Worm (Caenorhabditis elegans) whole organism, L2 larva: ENCODE data around the gene srab-17.

Experiments used
- R02D3.7 ChIP-seq: fragments of 150-350 bp; optimal IDR thresholded peaks from 2 replicates; lab custom pipeline; 2014; ENCODE audit warnings: missing biosample characterization, missing genetic modification characterization
- Y55F3AM.14 ChIP-seq: fragments of 200-800 bp; sonication (Bioruptor generic); optimal IDR thresholded peaks from 2 replicates; lab custom pipeline; 2018; ENCODE audit warnings: mild to moderate bottlenecking, missing genetic modification characterization, missing compliant biosample characterization
- ZK546.5 ChIP-seq: sonication (generic microtip); optimal IDR thresholded peaks from 2 replicates; lab custom pipeline; 2017; ENCODE audit warnings: missing biosample characterization, missing genetic modification characterization
- ama-1 ChIP-seq: fragments of 150-350 bp; optimal IDR thresholded peaks from 2 replicates; lab custom pipeline; 2018; ENCODE audit warnings: inconsistent platforms
- blmp-1 ChIP-seq: sonication (generic microtip); optimal IDR thresholded peaks from 2 replicates; lab custom pipeline; 2017; ENCODE audit warnings: missing genetic modification characterization, mild to moderate bottlenecking, missing compliant biosample characterization, antibody characterized with exemption, moderate library complexity; ENCODE audit not compliant: insufficient read depth
- ceh-82 ChIP-seq: fragments of 150-350 bp; optimal IDR thresholded peaks from 2 replicates; lab custom pipeline; 2014; ENCODE audit warnings: missing biosample characterization, missing genetic modification characterization
- elt-3 ChIP-seq: sonication (generic microtip); optimal IDR thresholded peaks from 2 replicates; lab custom pipeline; 2017; ENCODE audit warnings: missing biosample characterization, missing genetic modification characterization
- fos-1 ChIP-seq: fragments of 150-350 bp; optimal IDR thresholded peaks from 2 replicates; lab custom pipeline; 2014; ENCODE audit warnings: missing biosample characterization, missing genetic modification characterization
- lin-11 ChIP-seq: fragments of 150-350 bp; sonication (generic microtip); optimal IDR thresholded peaks from 2 replicates; lab custom pipeline; 2014; ENCODE audit warnings: missing biosample characterization, missing genetic modification characterization, inconsistent platforms, mixed read lengths
- lin-13 ChIP-seq: fragments of 150-350 bp; optimal IDR thresholded peaks from 2 replicates; lab custom pipeline; 2014; ENCODE audit warnings: missing biosample characterization, missing genetic modification reagents, missing genetic modification characterization
- lin-39 ChIP-seq: fragments of 150-350 bp; optimal IDR thresholded peaks from 2 replicates; lab custom pipeline; 2014; ENCODE audit warnings: missing biosample characterization, missing genetic modification reagents, missing genetic modification characterization
- lsy-2 ChIP-seq, 2 experiments: fragments of 150-350 bp in 1 of 2; sonication (generic microtip) in 1 of 2; optimal IDR thresholded peaks; 2 replicates each; lab custom pipeline; 2014 to 2017; ENCODE audit warnings: missing biosample characterization in 2 of 2, missing genetic modification characterization in 2 of 2
- mbf-1 ChIP-seq: sonication (generic microtip); optimal IDR thresholded peaks from 2 replicates; lab custom pipeline; 2017; ENCODE audit warnings: missing biosample characterization, missing genetic modification characterization
- mdl-1 ChIP-seq, 2 experiments: fragments of 150-350 bp in 1 of 2; sonication (generic microtip) in 1 of 2; optimal IDR thresholded peaks; 2 replicates each; lab custom pipeline; 2017; ENCODE audit warnings: missing biosample characterization in 2 of 2, missing genetic modification characterization in 2 of 2
- nhr-10 ChIP-seq: sonication (generic microtip); optimal IDR thresholded peaks from 2 replicates; lab custom pipeline; 2017; ENCODE audit warnings: missing biosample characterization, missing genetic modification characterization
- nhr-11 ChIP-seq: fragments of 150-350 bp; optimal IDR thresholded peaks from 2 replicates; lab custom pipeline; 2014; ENCODE audit warnings: missing biosample characterization, missing genetic modification characterization
- nhr-21 ChIP-seq: fragments of 150-350 bp; optimal IDR thresholded peaks from 2 replicates; lab custom pipeline; 2014; ENCODE audit warnings: missing biosample characterization, missing genetic modification characterization
- nhr-237 ChIP-seq: fragments of 150-350 bp; optimal IDR thresholded peaks from 2 replicates; lab custom pipeline; 2014; ENCODE audit warnings: missing biosample characterization, missing genetic modification characterization
- nhr-6 ChIP-seq: fragments of 150-350 bp; optimal IDR thresholded peaks from 2 replicates; lab custom pipeline; 2014; ENCODE audit warnings: missing biosample characterization, missing genetic modification characterization
- nhr-77 ChIP-seq: fragments of 150-350 bp; optimal IDR thresholded peaks from 2 replicates; lab custom pipeline; 2014; ENCODE audit warnings: missing biosample characterization, missing genetic modification characterization
- peb-1 ChIP-seq: fragments of 150-350 bp; optimal IDR thresholded peaks from 2 replicates; lab custom pipeline; 2014; ENCODE audit warnings: missing biosample characterization, missing genetic modification characterization
- sem-4 ChIP-seq: fragments of 150-350 bp; optimal IDR thresholded peaks from 2 replicates; lab custom pipeline; 2014; ENCODE audit warnings: missing biosample characterization, missing genetic modification reagents, missing genetic modification characterization
- skn-1 ChIP-seq: sonication (generic microtip); optimal IDR thresholded peaks from 2 replicates; lab custom pipeline; 2017; ENCODE audit warnings: missing biosample characterization, missing genetic modification characterization
- sma-3 ChIP-seq: sonication (generic microtip); optimal IDR thresholded peaks from 2 replicates; lab custom pipeline; 2016; ENCODE audit warnings: missing genetic modification reagents, missing genetic modification characterization, missing compliant biosample characterization
- sma-9 ChIP-seq, 2 experiments: fragments of 150-350 bp in 1 of 2; sonication (generic microtip) in 1 of 2; optimal IDR thresholded peaks; 2 replicates each; lab custom pipeline; 2014 to 2016; ENCODE audit warnings: missing genetic modification characterization in 2 of 2, mild to moderate bottlenecking in 1 of 2, missing biosample characterization in 1 of 2, missing compliant biosample characterization in 1 of 2, missing genetic modification reagents in 1 of 2, moderate library complexity in 1 of 2
- unc-39 ChIP-seq: fragments of 150-350 bp; optimal IDR thresholded peaks from 2 replicates; lab custom pipeline; 2014; ENCODE audit warnings: missing biosample characterization, missing genetic modification characterization
- zag-1 ChIP-seq: fragments of 150-350 bp; optimal IDR thresholded peaks from 2 replicates; lab custom pipeline; 2014; ENCODE audit warnings: missing biosample characterization, missing genetic modification characterization
- ztf-1 ChIP-seq: fragments of 200-800 bp; sonication (Bioruptor generic); conservative IDR thresholded peaks from 2 replicates; pipeline ENCODE4 v1.3.6; 2022; ENCODE audit warnings: missing genetic modification characterization, missing compliant biosample characterization

The srab-17 gene

ce11 chrV:9837679-9838078 lies 30.5 kb downstream of the srab-17 start, which contains the start of gene srsx-21:
srsx-21 (plus strand) TSS chrV:9837979.
- no peak for TF ChIP-seq peb-1
- no peak for TF ChIP-seq nhr-6 (tag; lab: Kevin White, UChicago)
- no peak for TF ChIP-seq lin-11 (tag; lab: Kevin White, UChicago)
- no peak for TF ChIP-seq nhr-77 (tag; lab: Kevin White, UChicago)

DNA sequence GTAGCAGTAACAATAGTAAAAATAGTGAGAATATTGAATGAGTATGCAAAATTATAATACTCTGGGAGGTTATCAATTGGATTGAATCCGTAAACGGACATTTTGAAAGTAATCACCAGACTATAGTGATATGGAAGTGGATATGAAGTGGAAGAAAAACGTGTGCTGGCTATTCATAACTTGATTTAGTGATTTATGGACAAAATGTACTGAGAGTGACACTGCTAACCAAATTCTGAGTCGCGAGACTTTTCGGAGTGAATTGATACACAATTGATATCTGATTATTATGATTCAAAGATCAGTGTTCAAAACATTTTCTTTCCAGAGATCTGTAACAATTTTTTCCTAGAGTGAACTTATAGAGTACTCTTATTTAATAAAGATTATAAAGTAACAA lies 32.3 kb downstream of the srab-17 start, which contains the start of gene sru-38:
TSS of gene sru-38 (minus strand) at position 101 of the 400 bp plus-strand sequence.
- no peak for TF ChIP-seq Y55F3AM.14 (GFP tag; lab: Kevin White, UChicago)
- TF ChIP-seq zag-1, result no peak
- TF ChIP-seq mbf-1, result no peak
- no peak for TF ChIP-seq lin-39
- no peak for TF ChIP-seq blmp-1

DNA sequence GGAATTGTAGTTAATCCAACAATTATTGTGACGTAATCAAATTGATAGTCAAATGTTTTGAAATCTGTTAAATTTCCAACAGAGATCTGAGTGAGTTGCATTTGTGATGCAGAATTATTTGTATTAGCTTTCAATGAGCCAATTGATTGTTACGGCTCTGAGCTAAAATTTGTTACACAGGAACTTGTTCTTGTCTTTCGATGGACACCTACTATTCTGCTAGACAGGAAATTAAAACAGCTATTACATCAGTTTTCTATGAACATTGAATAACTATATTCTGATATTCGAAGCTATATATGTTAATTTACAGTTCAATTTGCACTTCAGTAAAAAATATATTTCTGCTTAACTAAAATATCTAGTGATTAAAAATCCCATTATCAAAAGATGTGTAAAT lies 34.3 kb downstream of the srab-17 start, which contains the start of gene sru-40:
TSS of gene sru-40 (minus strand) at position 101 of the 400 bp plus-strand sequence.
- TF ChIP-seq zag-1 (no peak), peb-1 (no peak), fos-1 (tag; lab: Kevin White, UChicago) (no peak), sma-9 (GFP tag; optimal IDR thresholded peaks at IDR 0.05; lab: Kevin White, UChicago) (no peak), sma-9 (tag; optimal IDR thresholded peaks at IDR 0.05; lab: Kevin White, UChicago) (no peak), ceh-82 (no peak), nhr-11 (no peak), elt-3 (tag; lab: Kevin White, UChicago) (no peak), sma-3 (no peak), nhr-21 (no peak), nhr-6 (tag; lab: Kevin White, UChicago) (no peak)

ce11 chrV:9824149-9824548 lies 44.1 kb downstream of the srab-17 start, which contains the start of gene str-2:
str-2 (minus strand) TSS chrV:9824249.
- TF ChIP-seq blmp-1 (no peak), ceh-82 (no peak), mdl-1 (tag; optimal IDR thresholded peaks at IDR 0.05; lab: Kevin White, UChicago) (no peak), skn-1 (tag; lab: Kevin White, UChicago) (no peak), ztf-1 (GFP tag; lab: Robert Waterston, UW) (no peak), ZK546.5 (no peak), lin-13 (GFP tag; lab: Kevin White, UChicago) (no peak), nhr-10 (tag; lab: Kevin White, UChicago) (no peak)

DNA sequence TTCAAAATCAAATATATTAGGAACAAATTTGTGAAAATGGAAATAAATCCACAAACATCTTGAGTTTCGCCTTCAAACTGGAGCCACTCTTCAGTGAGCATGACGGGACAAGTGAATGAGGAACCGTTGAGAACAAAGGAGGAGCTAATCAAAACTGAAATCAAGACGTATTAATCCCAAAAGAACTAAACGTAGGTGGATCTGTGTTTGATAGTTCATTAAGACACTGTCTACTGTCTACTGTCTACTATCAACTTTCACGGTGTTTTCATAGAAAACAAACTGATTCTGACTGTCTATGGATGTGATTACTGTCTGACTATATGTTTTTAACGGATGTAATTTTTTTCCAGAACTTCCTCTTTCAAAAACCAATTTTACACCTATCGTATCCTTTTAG lies 46.5 kb downstream of the srab-17 start, which contains the start of gene str-193:
TSS of gene str-193 (minus strand) at position 101 of the 400 bp plus-strand sequence.
- no peak for TF ChIP-seq skn-1 (tag; lab: Kevin White, UChicago)
- no peak for TF ChIP-seq fos-1 (tag; lab: Kevin White, UChicago)
- no peak for TF ChIP-seq nhr-237
- no peak for TF ChIP-seq nhr-10 (tag; lab: Kevin White, UChicago)
- no peak for TF ChIP-seq sma-3
- no peak for TF ChIP-seq sem-4
- TF ChIP-seq nhr-6 (tag; lab: Kevin White, UChicago), result no peak
- no peak for TF ChIP-seq R02D3.7 (tag; lab: Kevin White, UChicago)
- TF ChIP-seq nhr-77 (tag; lab: Kevin White, UChicago), result no peak
- no peak for TF ChIP-seq elt-3 (tag; lab: Kevin White, UChicago)
- TF ChIP-seq lsy-2 (tag; optimal IDR thresholded peaks at IDR 0.05; lab: Kevin White, UChicago), result no peak
- TF ChIP-seq unc-39 (tag; lab: Kevin White, UChicago), result no peak
- TF ChIP-seq ama-1 (lab: Kevin White, UChicago), result no peak
- no peak for TF ChIP-seq ztf-1 (GFP tag; lab: Robert Waterston, UW)
- no peak for TF ChIP-seq lin-13 (GFP tag; lab: Kevin White, UChicago)
- TF ChIP-seq zag-1, result no peak
